Worm (Caenorhabditis elegans) whole organism, L3 larva: ENCODE data around the gene asd-1.

Experiments
- R02D3.7 ChIP-seq: fragments of 150-350 bp; optimal IDR thresholded peaks from 2 replicates; lab custom pipeline; 2014; ENCODE audit warnings: missing biosample characterization, missing genetic modification characterization
- ama-1 ChIP-seq: fragments of 150-350 bp; optimal IDR thresholded peaks from 2 replicates; lab custom pipeline; 2018
- ceh-16 ChIP-seq: sonication (generic microtip); optimal IDR thresholded peaks from 2 replicates; lab custom pipeline; 2017; ENCODE audit warnings: missing biosample characterization, missing genetic modification characterization
- ceh-28 ChIP-seq: fragments of 150-350 bp; optimal IDR thresholded peaks from 2 replicates; lab custom pipeline; 2014; ENCODE audit warnings: missing biosample characterization, missing genetic modification reagents, missing genetic modification characterization
- ceh-82 ChIP-seq: fragments of 150-350 bp; optimal IDR thresholded peaks from 2 replicates; lab custom pipeline; 2014; ENCODE audit warnings: missing biosample characterization, missing genetic modification characterization
- ceh-9 ChIP-seq: sonication (generic microtip); optimal IDR thresholded peaks from 2 replicates; lab custom pipeline; 2018; ENCODE audit warnings: missing biosample characterization, missing genetic modification characterization
- daf-12 ChIP-seq: fragments of 150-350 bp; optimal IDR thresholded peaks from 2 replicates; lab custom pipeline; 2014; ENCODE audit warnings: missing biosample characterization, missing genetic modification reagents, missing genetic modification characterization
- egl-27 ChIP-seq: sonication (generic microtip); optimal IDR thresholded peaks from 4 replicates; lab custom pipeline; 2017; ENCODE audit warnings: missing biosample characterization, missing genetic modification reagents, missing genetic modification characterization
- elt-2 ChIP-seq: sonication (generic microtip); optimal IDR thresholded peaks from 2 replicates; lab custom pipeline; 2016; ENCODE audit warnings: missing genetic modification reagents, mild to moderate bottlenecking, missing genetic modification characterization, missing compliant biosample characterization
- elt-3 ChIP-seq, 3 experiments: fragments of 150-350 bp in 1 of 3; sonication (generic microtip) in 2 of 3; optimal IDR thresholded peaks; 2 replicates in 2 of 3; 4 replicates in 1 of 3; lab custom pipeline; 2014 to 2017; ENCODE audit warnings: missing biosample characterization in 3 of 3, missing genetic modification characterization in 3 of 3
- eor-1 ChIP-seq, 2 experiments: fragments of 150-350 bp; optimal IDR thresholded peaks; 2 replicates each; lab custom pipeline; 2014 to 2018; ENCODE audit warnings: missing biosample characterization in 2 of 2, missing genetic modification characterization in 2 of 2
- fkh-10 ChIP-seq: sonication (generic microtip); optimal IDR thresholded peaks from 2 replicates; lab custom pipeline; 2017; ENCODE audit warnings: missing biosample characterization, missing genetic modification reagents, missing genetic modification characterization
- fkh-2 ChIP-seq: fragments of 150-350 bp; optimal IDR thresholded peaks from 2 replicates; lab custom pipeline; 2014; ENCODE audit warnings: missing biosample characterization, missing genetic modification reagents, missing genetic modification characterization
- hmg-11 ChIP-seq: sonication (generic microtip); optimal IDR thresholded peaks from 2 replicates; lab custom pipeline; 2016; ENCODE audit warnings: missing genetic modification characterization, missing compliant biosample characterization
- jun-1 ChIP-seq: fragments of 150-350 bp; optimal IDR thresholded peaks from 2 replicates; lab custom pipeline; 2014; ENCODE audit warnings: missing biosample characterization, missing genetic modification reagents, missing genetic modification characterization
- lin-15B ChIP-seq: fragments of 150-350 bp; optimal IDR thresholded peaks from 2 replicates; lab custom pipeline; 2014; ENCODE audit warnings: missing biosample characterization, missing genetic modification characterization
- mdl-1 ChIP-seq: fragments of 150-350 bp; optimal IDR thresholded peaks from 2 replicates; lab custom pipeline; 2014; ENCODE audit warnings: missing biosample characterization, missing genetic modification characterization
- nfya-1 ChIP-seq: sonication (generic microtip); optimal IDR thresholded peaks from 2 replicates; lab custom pipeline; 2017; ENCODE audit warnings: missing genetic modification characterization, mild to moderate bottlenecking, missing compliant biosample characterization, antibody characterized with exemption, moderate library complexity; ENCODE audit not compliant: insufficient read depth
- nhr-11 ChIP-seq: fragments of 150-350 bp; optimal IDR thresholded peaks from 2 replicates; lab custom pipeline; 2014; ENCODE audit warnings: missing biosample characterization, missing genetic modification characterization
- nhr-12 ChIP-seq: fragments of 150-350 bp; optimal IDR thresholded peaks from 2 replicates; lab custom pipeline; 2014; ENCODE audit warnings: missing biosample characterization, missing genetic modification characterization
- nhr-237 ChIP-seq: fragments of 150-350 bp; optimal IDR thresholded peaks from 2 replicates; lab custom pipeline; 2014; ENCODE audit warnings: missing biosample characterization, missing genetic modification characterization
- nhr-25 ChIP-seq: sonication (generic microtip); optimal IDR thresholded peaks from 2 replicates; lab custom pipeline; 2017; ENCODE audit warnings: missing biosample characterization, missing genetic modification characterization
- nhr-43 ChIP-seq: sonication (generic microtip); optimal IDR thresholded peaks from 2 replicates; lab custom pipeline; 2016; ENCODE audit warnings: mild to moderate bottlenecking, missing genetic modification characterization, missing compliant biosample characterization; ENCODE audit not compliant: poor library complexity, severe bottlenecking
- nhr-77 ChIP-seq: fragments of 150-350 bp; optimal IDR thresholded peaks from 2 replicates; lab custom pipeline; 2014; ENCODE audit warnings: missing biosample characterization, missing genetic modification characterization
- pqm-1 ChIP-seq: fragments of 150-350 bp; optimal IDR thresholded peaks from 2 replicates; lab custom pipeline; 2017; ENCODE audit warnings: missing biosample characterization, missing genetic modification characterization, inconsistent platforms
- sea-2 ChIP-seq: fragments of 150-350 bp; sonication (generic microtip); optimal IDR thresholded peaks from 4 replicates; lab custom pipeline; 2014; ENCODE audit warnings: missing biosample characterization, missing genetic modification reagents, missing genetic modification characterization
- snpc-4 ChIP-seq: fragments of 150-350 bp; optimal IDR thresholded peaks from 2 replicates; lab custom pipeline; 2014; ENCODE audit warnings: missing biosample characterization, missing genetic modification characterization
- tbx-2 ChIP-seq: sonication (generic microtip); optimal IDR thresholded peaks from 2 replicates; lab custom pipeline; 2016; ENCODE audit warnings: mild to moderate bottlenecking, missing genetic modification characterization, missing compliant biosample characterization
- unc-62 ChIP-seq: fragments of 150-350 bp; sonication (generic microtip); optimal IDR thresholded peaks from 4 replicates; lab custom pipeline; 2014; ENCODE audit warnings: missing biosample characterization, missing genetic modification reagents, missing genetic modification characterization
- ztf-11 ChIP-seq: fragments of 150-350 bp; optimal IDR thresholded peaks from 2 replicates; lab custom pipeline; 2014; ENCODE audit warnings: missing biosample characterization, missing genetic modification characterization
- ztf-4 ChIP-seq: fragments of 150-350 bp; optimal IDR thresholded peaks from 2 replicates; lab custom pipeline; 2014; ENCODE audit warnings: missing biosample characterization, missing genetic modification characterization

The asd-1 gene

ce11 chrIII:4244285-4244684 is 47.2 kb downstream of the asd-1 start, which contains the start of gene zhit-2:
TSS of gene zhit-2 (minus strand) at chrIII:4244385.
- TF ChIP-seq elt-2 (tag; lab: Kevin White, UChicago) (no peak), unc-62 (GFP tag; lab: Kevin White, UChicago) (no peak), ceh-9 (tag; lab: Kevin White, UChicago) (no peak), ztf-4 (no peak), snpc-4 (tag; lab: Kevin White, UChicago) (no peak), pqm-1 (tag; lab: Kevin White, UChicago) (no peak), nfya-1 (no peak), tbx-2 (tag; lab: Kevin White, UChicago) (no peak), nhr-11 (tag; lab: Kevin White, UChicago) (no peak), elt-3 (tag; optimal IDR thresholded peaks at IDR 0.05; lab: Kevin White, UChicago) (no peak), eor-1 (tag; optimal IDR thresholded peaks at IDR 0.05; lab: Kevin White, UChicago) (no peak), mdl-1 (tag; lab: Kevin White, UChicago) (no peak), ceh-28 (no peak), daf-12 (tag; lab: Kevin White, UChicago) (no peak), ceh-16 (tag; lab: Kevin White, UChicago) (no peak), nhr-77 (tag; lab: Kevin White, UChicago) (no peak), ztf-11 (tag; lab: Kevin White, UChicago) (no peak), jun-1 (no peak)

- TF ChIP-seq nhr-43 (tag; lab: Kevin White, UChicago) (no peak), R02D3.7 (no peak), ama-1 (no peak), nhr-25 (tag; lab: Kevin White, UChicago) (no peak), ceh-16 (tag; lab: Kevin White, UChicago) (no peak), snpc-4 (tag; lab: Kevin White, UChicago) (no peak), sea-2 (GFP tag; lab: Kevin White, UChicago) (no peak), lin-15B (tag; lab: Kevin White, UChicago) (no peak), hmg-11 (tag; lab: Kevin White, UChicago) (no peak), fkh-2 (tag; lab: Kevin White, UChicago) (no peak), mdl-1 (tag; lab: Kevin White, UChicago) (no peak), nfya-1 (no peak), ceh-82 (tag; lab: Kevin White, UChicago) (no peak), nhr-12 (tag; lab: Kevin White, UChicago) (no peak), eor-1 (tag; optimal IDR thresholded peaks at IDR 0.05; lab: Kevin White, UChicago) (no peak), elt-2 (tag; lab: Kevin White, UChicago) (no peak), egl-27 (tag; lab: Kevin White, UChicago) (no peak), nhr-237 (no peak), ztf-11 (tag; lab: Kevin White, UChicago) (no peak), fkh-10 (GFP tag; lab: Kevin White, UChicago) (no peak)
These were observed 50.5 kb downstream of the asd-1 start, which contains the start of gene Y44F5A.1 for ce11 chrIII:4247571-4247970. TSS of gene Y44F5A.1 (minus strand) at chrIII:4247671.
